Worm (Caenorhabditis elegans) whole organism, L4 larva: ENCODE results near the gene srbc-43.

Source experiments
- T20F7.1 ChIP-seq: fragments of 200-800 bp; sonication (Bioruptor generic); optimal IDR thresholded peaks from 2 replicates; lab custom pipeline; 2018; ENCODE audit warnings: mild to moderate bottlenecking, missing genetic modification characterization, missing compliant biosample characterization
- T26A8.4 ChIP-seq: fragments of 200-800 bp; sonication (Bioruptor generic); IDR thresholded peaks from 2 replicates; pipeline ENCODE4 v1.3.6; 2022; ENCODE audit warnings: missing genetic modification characterization, missing compliant biosample characterization
- Y105C5A.15 ChIP-seq: fragments of 200-800 bp; sonication (Bioruptor generic); IDR thresholded peaks from 2 replicates; pipeline ENCODE4 v1.3.6; 2022; ENCODE audit warnings: missing genetic modification characterization, missing compliant biosample characterization
- Y48G9A.11 ChIP-seq: fragments of 200-800 bp; sonication (Bioruptor generic); IDR thresholded peaks from 2 replicates; pipeline ENCODE4 v1.3.6; 2022; ENCODE audit warnings: missing genetic modification reagents, missing genetic modification characterization, missing compliant biosample characterization
- ZK546.5 ChIP-seq, 2 experiments: sonication (generic microtip); optimal IDR thresholded peaks; 2 replicates each; lab custom pipeline; 2017; ENCODE audit warnings: missing biosample characterization in 2 of 2, missing genetic modification characterization in 2 of 2
- ceh-28 ChIP-seq: fragments of 150-350 bp; optimal IDR thresholded peaks from 2 replicates; lab custom pipeline; 2014; ENCODE audit warnings: missing biosample characterization, missing genetic modification reagents, missing genetic modification characterization
- ctbp-1 ChIP-seq: fragments of 200-800 bp; sonication (Bioruptor generic); IDR thresholded peaks from 2 replicates; pipeline ENCODE4 v1.3.6; 2022; ENCODE audit warnings: missing genetic modification reagents, missing genetic modification characterization, missing compliant biosample characterization
- daf-16 ChIP-seq, 3 experiments: sonication (generic microtip); optimal IDR thresholded peaks; 2 replicates each; lab custom pipeline; 2016 to 2017; ENCODE audit warnings: missing genetic modification characterization in 3 of 3, missing genetic modification reagents in 3 of 3, mild to moderate bottlenecking in 2 of 3, missing compliant biosample characterization in 2 of 3, missing biosample characterization in 1 of 3, moderate library complexity in 1 of 3
- dmd-8 ChIP-seq: fragments of 200-800 bp; sonication (Bioruptor generic); IDR thresholded peaks from 2 replicates; pipeline ENCODE4 v1.3.6; 2022; ENCODE audit warnings: missing genetic modification characterization, missing compliant biosample characterization
- dmd-9 ChIP-seq: fragments of 200-800 bp; sonication (Bioruptor generic); IDR thresholded peaks from 2 replicates; pipeline ENCODE4 v1.3.6; 2022; ENCODE audit warnings: missing genetic modification reagents, missing genetic modification characterization, missing compliant biosample characterization
- dpl-1 ChIP-seq: fragments of 150-350 bp; optimal IDR thresholded peaks from 2 replicates; lab custom pipeline; 2014; ENCODE audit warnings: missing biosample characterization, missing genetic modification reagents, missing genetic modification characterization
- hlh-30 ChIP-seq: sonication (generic microtip); optimal IDR thresholded peaks from 2 replicates; lab custom pipeline; 2017; ENCODE audit warnings: antibody characterized with exemption, mild to moderate bottlenecking, missing genetic modification characterization, missing compliant biosample characterization; ENCODE audit not compliant: insufficient read depth
- hmg-1.1 ChIP-seq: fragments of 200-800 bp; sonication (Bioruptor generic); IDR thresholded peaks from 2 replicates; pipeline ENCODE4 v1.3.6; 2022; ENCODE audit warnings: missing genetic modification reagents, missing genetic modification characterization, missing compliant biosample characterization
- lin-15B ChIP-seq: fragments of 150-350 bp; sonication (generic microtip); optimal IDR thresholded peaks from 3 replicates; lab custom pipeline; 2014; ENCODE audit warnings: missing biosample characterization, missing genetic modification characterization
- lsy-2 ChIP-seq, 2 experiments: fragments of 150-350 bp in 1 of 2; sonication (generic microtip) in 1 of 2; optimal IDR thresholded peaks; 2 replicates each; lab custom pipeline; 2014 to 2017; ENCODE audit warnings: missing biosample characterization in 2 of 2, missing genetic modification characterization in 2 of 2
- madf-5 ChIP-seq, 2 experiments: fragments of 200-800 bp; sonication (Bioruptor generic); IDR thresholded peaks; 2 replicates each; pipeline ENCODE4 v1.3.6; 2022; ENCODE audit warnings: missing compliant biosample characterization in 2 of 2, missing genetic modification characterization in 2 of 2
- madf-9 ChIP-seq: fragments of 200-800 bp; sonication (Bioruptor generic); conservative IDR thresholded peaks from 2 replicates; pipeline ENCODE4 v1.3.6; 2022; ENCODE audit warnings: missing genetic modification reagents, missing genetic modification characterization, missing compliant biosample characterization
- mdt-29 ChIP-seq: fragments of 200-800 bp; sonication (Bioruptor generic); IDR thresholded peaks from 2 replicates; pipeline ENCODE4 v1.3.6; 2022; ENCODE audit warnings: missing genetic modification reagents, missing genetic modification characterization, missing compliant biosample characterization
- mes-2 ChIP-seq: sonication (generic microtip); optimal IDR thresholded peaks from 2 replicates; lab custom pipeline; 2016; ENCODE audit warnings: missing genotype, mild to moderate bottlenecking, missing genetic modification characterization, missing compliant biosample characterization; ENCODE audit not compliant: poor library complexity, severe bottlenecking
- mxl-2 ChIP-seq: fragments of 200-800 bp; sonication (Bioruptor generic); conservative IDR thresholded peaks from 2 replicates; pipeline ENCODE4 v1.3.6; 2022; ENCODE audit warnings: missing genetic modification reagents, missing genetic modification characterization, missing compliant biosample characterization
- nhr-11 ChIP-seq: fragments of 150-350 bp; optimal IDR thresholded peaks from 2 replicates; lab custom pipeline; 2014; ENCODE audit warnings: missing biosample characterization, missing genetic modification characterization
- nhr-111 ChIP-seq: fragments of 200-800 bp; sonication (Bioruptor generic); optimal IDR thresholded peaks from 2 replicates; lab custom pipeline; 2018; ENCODE audit warnings: mild to moderate bottlenecking, missing genetic modification characterization, missing compliant biosample characterization
- nhr-237 ChIP-seq: sonication (generic microtip); optimal IDR thresholded peaks from 2 replicates; lab custom pipeline; 2017; ENCODE audit warnings: missing biosample characterization, missing genetic modification characterization
- nhr-25 ChIP-seq: sonication (generic microtip); optimal IDR thresholded peaks from 2 replicates; lab custom pipeline; 2017; ENCODE audit warnings: missing genetic modification characterization, mild to moderate bottlenecking, missing compliant biosample characterization, antibody characterized with exemption, moderate library complexity, borderline replicate concordance; ENCODE audit not compliant: insufficient read depth
- nhr-6 ChIP-seq: fragments of 150-350 bp; optimal IDR thresholded peaks from 2 replicates; lab custom pipeline; 2014; ENCODE audit warnings: missing biosample characterization, missing genetic modification characterization
- nhr-77 ChIP-seq: fragments of 150-350 bp; optimal IDR thresholded peaks from 2 replicates; lab custom pipeline; 2014; ENCODE audit warnings: missing biosample characterization, missing genetic modification characterization
- set-16 ChIP-seq: fragments of 200-800 bp; sonication (Bioruptor generic); IDR thresholded peaks from 2 replicates; pipeline ENCODE4 v1.3.6; 2022; ENCODE audit warnings: missing genetic modification reagents, missing genetic modification characterization, missing compliant biosample characterization
- tra-1 ChIP-seq: fragments of 200-800 bp; sonication (Bioruptor generic); IDR thresholded peaks from 2 replicates; pipeline ENCODE4 v1.3.6; 2022; ENCODE audit warnings: missing genetic modification reagents, missing genetic modification characterization, missing compliant biosample characterization
- unc-62 ChIP-seq, 3 experiments: fragments of 150-350 bp in 1 of 3; sonication (generic microtip); optimal IDR thresholded peaks in 2 of 3; peaks in 1 of 3; 1 replicate in 1 of 3; 2 replicates in 2 of 3; lab custom pipeline; 2014 to 2017; ENCODE audit warnings: missing biosample characterization in 3 of 3, missing genetic modification characterization in 3 of 3, missing genetic modification reagents in 3 of 3, missing genotype in 1 of 3
- zip-11 ChIP-seq: fragments of 200-800 bp; sonication (Bioruptor generic); IDR thresholded peaks from 2 replicates; pipeline ENCODE4 v1.3.6; 2022; ENCODE audit warnings: missing genetic modification characterization, missing compliant biosample characterization
- zip-2 ChIP-seq: fragments of 150-350 bp; optimal IDR thresholded peaks from 2 replicates; lab custom pipeline; 2014; ENCODE audit warnings: missing biosample characterization, missing genetic modification characterization

Gene srbc-43

DNA sequence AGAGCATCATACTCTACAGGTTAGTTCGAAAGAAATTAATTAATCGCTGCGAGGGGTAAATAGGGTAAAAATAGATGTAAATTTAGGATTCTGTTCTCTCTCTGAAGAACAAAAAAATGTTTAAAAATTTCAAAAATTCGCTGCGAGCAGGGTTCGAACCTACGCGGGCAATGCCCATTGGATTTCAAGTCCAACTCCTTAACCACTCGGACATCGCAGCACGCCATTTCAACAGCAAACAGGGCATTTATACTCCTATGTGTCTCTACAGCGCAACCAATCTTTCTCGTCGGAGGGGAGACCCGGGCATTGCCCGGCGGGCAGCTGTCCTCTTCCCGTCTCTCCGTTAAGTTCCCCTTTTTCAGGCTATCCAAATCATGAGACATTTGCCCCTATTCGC is 10.1 kb downstream of the srbc-43 start (continued):
- TF ChIP-seq ctbp-1 (peak; percentile 88), nhr-11 (tag; lab: Kevin White, UChicago) (no peak), nhr-77 (tag; lab: Kevin White, UChicago) (no peak), Y48G9A.11 (GFP tag; lab: Robert Waterston, UW) (peak; percentile 85)

DNA sequence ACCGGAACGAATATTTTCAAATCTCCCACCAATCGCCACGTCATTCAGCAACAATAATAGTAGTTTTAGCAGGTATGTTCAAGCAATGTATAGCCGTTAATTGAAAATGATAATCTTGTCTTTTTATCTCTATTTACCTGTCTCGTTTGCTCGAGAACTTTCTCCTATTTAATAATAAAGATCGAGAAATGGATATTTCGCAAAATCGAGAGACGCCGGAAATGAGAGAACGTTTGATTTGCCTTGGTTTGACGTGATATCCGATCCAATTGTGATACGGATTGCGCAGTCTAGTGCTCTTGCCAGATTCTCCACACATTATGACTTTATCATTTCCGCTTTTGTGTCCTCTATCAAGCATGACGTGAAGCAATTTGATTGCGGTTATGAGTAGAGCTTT is 16.5 kb downstream of the srbc-43 start:
- TF ChIP-seq nhr-6 (tag; lab: Kevin White, UChicago) (no peak), mxl-2 (GFP tag; lab: Robert Waterston, UW) (no peak), nhr-111 (GFP tag; lab: Kevin White, UChicago) (no peak), Y105C5A.15 (no peak), nhr-25 (tag; lab: Kevin White, UChicago) (no peak), zip-11 (GFP tag; lab: Robert Waterston, UW) (no peak), nhr-237 (no peak), mes-2 (tag; lab: Kevin White, UChicago) (no peak), nhr-77 (tag; lab: Kevin White, UChicago) (no peak), tra-1 (GFP tag; lab: Robert Waterston, UW) (no peak), mdt-29 (GFP tag; lab: Robert Waterston, UW) (no peak)

DNA sequence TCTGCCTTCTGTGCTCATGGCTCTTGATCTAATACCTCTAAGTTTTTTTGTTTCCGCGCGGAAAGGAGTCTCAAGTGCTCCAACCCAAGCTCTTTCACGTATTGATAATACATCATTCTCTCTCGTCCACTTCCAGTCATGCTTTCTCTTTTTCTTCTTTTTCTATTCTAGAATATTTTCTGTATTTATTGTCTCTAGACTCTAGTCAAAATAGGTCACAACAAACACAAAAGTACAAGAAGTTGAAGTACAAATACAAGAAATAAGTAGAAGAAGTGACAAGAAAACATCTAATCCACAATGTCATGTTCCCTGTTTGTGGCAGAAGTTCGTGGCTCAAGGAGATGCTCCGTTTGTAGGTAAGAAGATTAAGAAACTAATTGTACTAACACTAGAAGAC is 17.1 kb downstream of the srbc-43 start, which contains the start of gene ZC455.1:
TSS of gene ZC455.1 (plus strand) at position 301 of the 400 bp plus-strand sequence.
- no peak for TF ChIP-seq mes-2 (tag; lab: Kevin White, UChicago)
- TF ChIP-seq madf-5 (GFP tag; IDR thresholded peaks at IDR 0.05; lab: Robert Waterston, UW): no peak
- TF ChIP-seq dmd-8 (GFP tag; lab: Robert Waterston, UW): no peak
- no peak for TF ChIP-seq hmg-1.1 (GFP tag; lab: Robert Waterston, UW)
- TF ChIP-seq nhr-237: no peak
- TF ChIP-seq tra-1 (GFP tag; lab: Robert Waterston, UW): no peak
- TF ChIP-seq ZK546.5 (tag; optimal IDR thresholded peaks at IDR 0.05; lab: Kevin White, UChicago): no peak
- TF ChIP-seq T20F7.1 (GFP tag; lab: Kevin White, UChicago): no peak
- TF ChIP-seq madf-9: no peak
- TF ChIP-seq ceh-28 (tag; lab: Kevin White, UChicago): no peak
- no peak for TF ChIP-seq set-16
- TF ChIP-seq T26A8.4: no peak
- TF ChIP-seq lin-15B: no peak

DNA sequence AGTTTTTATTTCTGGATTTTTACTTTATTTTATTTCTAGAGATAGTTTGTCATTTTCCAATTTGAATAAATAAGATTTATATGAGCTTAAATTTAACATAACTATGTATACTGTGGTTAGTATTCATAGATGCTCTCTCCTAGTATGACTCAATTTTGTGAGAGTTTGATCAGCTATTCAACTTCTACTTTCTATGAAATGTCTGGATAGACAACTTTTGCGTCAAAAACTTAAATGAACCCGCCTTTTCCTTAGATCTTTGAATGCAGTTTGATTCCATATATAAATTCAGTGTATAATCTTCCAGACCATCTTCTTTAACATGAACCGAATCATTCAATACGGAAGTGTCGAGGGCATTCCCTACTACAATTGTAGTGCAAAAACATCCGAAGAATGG is 21.4 kb downstream of the srbc-43 start, which contains the start of gene srt-43:
TSS of gene srt-43 (plus strand) at position 301 of the 400 bp plus-strand sequence.
- TF ChIP-seq unc-62 (GFP tag; optimal IDR thresholded peaks at IDR 0.05 in 1 of 2; lab: Kevin White, UChicago) (peak in 1 of 2 experiments; percentile 47), unc-62 (tag; optimal IDR thresholded peaks at IDR 0.05; lab: Kevin White, UChicago) (no peak), Y105C5A.15 (no peak)

DNA sequence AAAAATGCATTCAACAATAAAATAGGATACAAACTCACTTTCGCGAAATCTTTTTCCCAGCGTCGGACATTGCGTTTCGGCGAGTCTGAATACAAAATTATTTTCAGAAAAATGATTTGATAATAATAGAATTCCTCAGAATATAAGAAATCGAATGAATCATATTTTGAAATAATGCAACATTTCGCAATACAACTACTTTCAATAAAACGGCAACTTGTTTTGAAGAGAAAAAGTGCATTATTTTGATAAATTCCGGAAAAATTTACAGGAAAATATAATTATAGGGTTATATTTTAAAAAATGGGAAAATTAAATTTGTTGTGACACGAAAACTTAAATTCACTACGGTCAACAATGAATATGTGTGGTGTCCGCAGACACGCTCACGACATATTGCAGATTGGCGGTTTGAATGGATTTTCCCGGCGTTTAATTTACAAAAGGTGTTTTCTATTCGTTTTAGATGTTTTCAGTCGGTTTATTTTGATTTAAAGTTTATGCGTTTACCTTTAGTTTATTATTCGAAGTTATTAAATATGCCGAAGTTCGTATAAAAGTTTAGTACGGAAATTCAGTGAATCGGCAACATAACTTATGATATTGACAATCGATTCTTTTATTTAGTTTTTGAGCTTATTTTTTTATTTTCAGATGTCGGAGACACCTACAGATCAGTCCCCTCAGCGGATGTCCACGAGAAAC is 26.9 kb downstream of the srbc-43 start, which contains the start of the genes abcf-1 and scc-3:
TSS of gene abcf-1 (minus strand) at position 85 of the 705 bp plus-strand sequence.
TSS of gene scc-3 (plus strand) at position 655 of the 705 bp plus-strand sequence.
- TF ChIP-seq dmd-9 (GFP tag; lab: Robert Waterston, UW) (no peak), dpl-1 (peak; percentile 32), nhr-237 (no peak), hlh-30 (tag; lab: Kevin White, UChicago) (peak; percentile 23), daf-16 (GFP tag; optimal IDR thresholded peaks at IDR 0.05; lab: Kevin White, UChicago) (no peak), daf-16 (tag; optimal IDR thresholded peaks at IDR 0.05; lab: Kevin White, UChicago) (peak; percentile 60), lsy-2 (tag; optimal IDR thresholded peaks at IDR 0.05; lab: Kevin White, UChicago) (peak in 1 of 2 experiments; percentile 96), tra-1 (GFP tag; lab: Robert Waterston, UW) (no peak), zip-2 (tag; lab: Kevin White, UChicago) (peak; percentile 84), T20F7.1 (GFP tag; lab: Kevin White, UChicago) (peak; percentile 27)
